Worm (Caenorhabditis elegans) whole organism, L4 larva: ENCODE results near the gene T28C6.5.

ENCODE experiments used
- dpl-1 ChIP-seq: fragments of 150-350 bp; optimal IDR thresholded peaks from 2 replicates; lab custom pipeline; 2014; ENCODE audit warnings: missing biosample characterization, missing genetic modification reagents, missing genetic modification characterization
- lin-13 ChIP-seq: fragments of 150-350 bp; optimal IDR thresholded peaks from 2 replicates; lab custom pipeline; 2014; ENCODE audit warnings: missing biosample characterization, missing genetic modification reagents, missing genetic modification characterization
- snpc-1.2 ChIP-seq: fragments of 200-800 bp; sonication (Bioruptor generic); IDR thresholded peaks from 2 replicates; pipeline ENCODE4 v1.3.6; 2022; ENCODE audit warnings: missing genetic modification reagents, missing genetic modification characterization, missing compliant biosample characterization
- unc-62 ChIP-seq, 3 experiments: fragments of 150-350 bp in 1 of 3; sonication (generic microtip); optimal IDR thresholded peaks in 2 of 3; peaks in 1 of 3; 1 replicate in 1 of 3; 2 replicates in 2 of 3; lab custom pipeline; 2014 to 2017; ENCODE audit warnings: missing biosample characterization in 3 of 3, missing genetic modification characterization in 3 of 3, missing genetic modification reagents in 3 of 3, missing genotype in 1 of 3
- vab-7 ChIP-seq: fragments of 200-800 bp; sonication (Bioruptor generic); IDR thresholded peaks from 2 replicates; pipeline ENCODE4 v1.3.6; 2022; ENCODE audit warnings: missing genetic modification reagents, missing genetic modification characterization, missing compliant biosample characterization
- zfp-3 ChIP-seq: fragments of 200-800 bp; sonication (Bioruptor generic); conservative IDR thresholded peaks from 2 replicates; pipeline ENCODE4 v1.3.6; 2022; ENCODE audit warnings: missing genetic modification reagents, missing genetic modification characterization, missing compliant biosample characterization
- zip-11 ChIP-seq: fragments of 200-800 bp; sonication (Bioruptor generic); IDR thresholded peaks from 2 replicates; pipeline ENCODE4 v1.3.6; 2022; ENCODE audit warnings: missing genetic modification characterization, missing compliant biosample characterization
- zip-2 ChIP-seq: fragments of 150-350 bp; optimal IDR thresholded peaks from 2 replicates; lab custom pipeline; 2014; ENCODE audit warnings: missing biosample characterization, missing genetic modification characterization
- ztf-7 ChIP-seq: fragments of 150-350 bp; optimal IDR thresholded peaks from 2 replicates; lab custom pipeline; 2014; ENCODE audit warnings: missing biosample characterization, missing genetic modification characterization

DNA sequence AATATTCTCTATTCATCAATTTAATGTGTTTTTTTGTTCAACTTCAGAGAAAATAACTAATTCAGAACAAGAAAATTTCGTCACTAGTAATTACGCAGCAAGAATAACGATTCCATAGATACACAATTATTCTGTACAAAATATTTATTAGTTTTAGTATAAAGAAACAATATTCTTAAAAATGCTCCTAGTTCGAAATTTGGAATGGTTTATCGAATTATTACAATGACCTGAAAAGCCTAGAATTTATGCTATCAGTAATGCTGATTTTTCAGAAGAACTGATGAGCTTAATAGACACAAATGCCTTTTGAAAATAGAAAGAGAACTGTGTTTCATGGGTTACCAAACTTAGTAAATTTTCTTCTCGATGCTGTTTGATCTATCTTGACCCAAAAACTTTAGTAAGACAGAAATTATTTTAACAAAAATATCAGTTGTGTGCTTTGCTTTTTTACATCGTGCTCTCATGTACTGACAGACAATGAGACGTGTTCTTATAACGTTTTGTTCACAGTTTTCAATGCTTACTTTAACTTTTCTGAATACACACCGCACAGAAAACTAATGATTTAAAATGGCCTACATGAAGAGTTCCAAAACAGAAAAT lies 4.9 kb downstream of the T28C6.5 start:
- TF ChIP-seq snpc-1.2 (GFP tag; lab: Robert Waterston, UW) (no peak), ztf-7 (tag; lab: Kevin White, UChicago) (no peak), lin-13 (GFP tag; lab: Kevin White, UChicago) (no peak), zip-11 (no peak), dpl-1 (GFP tag; lab: Kevin White, UChicago) (no peak), zip-2 (tag; lab: Kevin White, UChicago) (no peak), vab-7 (GFP tag; lab: Robert Waterston, UW) (no peak), unc-62 (GFP tag; optimal IDR thresholded peaks at IDR 0.05 in 1 of 2; lab: Kevin White, UChicago) (no peak), unc-62 (tag; optimal IDR thresholded peaks at IDR 0.05; lab: Kevin White, UChicago) (no peak), zfp-3 (GFP tag; lab: Robert Waterston, UW) (no peak)
